Worm (Caenorhabditis elegans): ENCODE measurements around the gene T21H3.1.

ce11 chrV:1140806-1141205 is 35.7 kb upstream of the T21H3.1 start:
- TF ChIP-seq ama-1 (optimal IDR thresholded peaks at IDR 0.05) (no peak), tbx-2 (tag; optimal IDR thresholded peaks at IDR 0.05) (no peak)

All from whole organism, L1 larva.